Worm (Caenorhabditis elegans): ENCODE measurements around the gene ZK632.12.

ZK632.12 gene

ce11 chrIII:9808179-9808578, 22.4 kb upstream of the ZK632.12 start, which contains the start of gene gtap-2:
gtap-2 (plus strand) TSS chrIII:9808544.
- TF ChIP-seq egrh-3 (GFP tag; IDR thresholded peaks at IDR 0.05) (no peak), ZK185.1 (tag; optimal IDR thresholded peaks at IDR 0.05; ENCODE audit: poor library complexity, severe bottlenecking) (peak; percentile 7), ceh-100 (GFP tag; IDR thresholded peaks at IDR 0.05) (peak; percentile 85)

ce11 chrIII:9813146-9813545, 17.5 kb upstream of the ZK632.12 start, which contains the start of gene ZK632.14:
ZK632.14 (plus strand) TSS chrIII:9813446.
- TF ChIP-seq mes-4 (tag; optimal IDR thresholded peaks at IDR 0.05) (no peak), akir-1 (GFP tag; optimal IDR thresholded peaks at IDR 0.05) (no peak)

ce11 chrIII:9817087-9817612, 13.5 kb upstream of the ZK632.12 start, which contains the start of gene cnx-1:
cnx-1 (minus strand) TSS chrIII:9817137.
- TF ChIP-seq C06A6.2 (GFP tag; conservative IDR thresholded peaks at IDR 0.05) (no peak), pbrm-1 (GFP tag; IDR thresholded peaks at IDR 0.05) (peak; percentile 42; the same call in 1 of the 2 replicates), dox-1 (GFP tag; IDR thresholded peaks at IDR 0.05) (peak; percentile 8; the same call in 1 of the 2 replicates), T26A5.8 (tag; optimal IDR thresholded peaks at IDR 0.05) (no peak), cebp-1 (GFP tag; IDR thresholded peaks at IDR 0.05) (no peak), cebp-1 (tag; optimal IDR thresholded peaks at IDR 0.05) (peak; percentile 25), lin-54 (GFP tag; optimal IDR thresholded peaks at IDR 0.05) (no peak), dpff-1 (tag; optimal IDR thresholded peaks at IDR 0.05) (no peak), rcor-1 (GFP tag; IDR thresholded peaks at IDR 0.05) (0 out of 2 replicates have a peak, but pooled peaks have one; percentile 35), F23B12.7 (tag; optimal IDR thresholded peaks at IDR 0.05; ENCODE audit: insufficient read depth) (no peak), Y53G8AR.9 (GFP tag; conservative IDR thresholded peaks at IDR 0.05) (0 out of 2 replicates have a peak, but pooled peaks have one; percentile 15), let-526 (GFP tag; IDR thresholded peaks at IDR 0.05) (no peak), rec-8 (tag; optimal IDR thresholded peaks at IDR 0.05) (no peak), atf-7 (tag; optimal IDR thresholded peaks at IDR 0.05) (no peak), hmg-1.2 (GFP tag; IDR thresholded peaks at IDR 0.05) (peak; percentile 37; the same call in 1 of the 2 replicates), bed-2 (GFP tag; IDR thresholded peaks at IDR 0.05) (no peak), B0336.3 (GFP tag; IDR thresholded peaks at IDR 0.05) (no peak), ceh-91 (GFP tag; IDR thresholded peaks at IDR 0.05) (no peak), nhr-27 (tag; optimal IDR thresholded peaks at IDR 0.05) (no peak), athp-1 (tag; optimal IDR thresholded peaks at IDR 0.05) (no peak), tbp1 (GFP tag; optimal IDR thresholded peaks at IDR 0.05) (no peak), hlh-12 (tag; optimal IDR thresholded peaks at IDR 0.05) (no peak), nhr-80 (tag; optimal IDR thresholded peaks at IDR 0.05) (peak; percentile 2), K11D2.4 (GFP tag; IDR thresholded peaks at IDR 0.05) (no peak), ceh-40 (GFP tag; IDR thresholded peaks at IDR 0.05) (no peak), F55B11.4 (tag; optimal IDR thresholded peaks at IDR 0.05; ENCODE audit: borderline replicate concordance, insufficient read depth) (no peak)

ce11 chrIII:9817894-9818293, 12.7 kb upstream of the ZK632.12 start:
- TF ChIP-seq efl-1 (GFP tag; optimal IDR thresholded peaks at IDR 0.05) (peak; percentile 35), Y67H2A.10 (GFP tag; conservative IDR thresholded peaks at IDR 0.05) (no peak), snpc-1.3 (tag; optimal IDR thresholded peaks at IDR 0.05; ENCODE audit: insufficient read depth) (no peak), lin-54 (GFP tag; optimal IDR thresholded peaks at IDR 0.05) (peak; percentile 45), dox-1 (GFP tag; IDR thresholded peaks at IDR 0.05) (peak; percentile 30; the same call in 1 of the 2 replicates), F33H1.4 (GFP tag; IDR thresholded peaks at IDR 0.05) (peak; percentile 31), madf-6 (GFP tag; IDR thresholded peaks at IDR 0.05) (peak; percentile 60), lsl-1 (GFP tag; optimal IDR thresholded peaks at IDR 0.05) (peak; percentile 93), F57A8.1 (GFP tag; optimal IDR thresholded peaks at IDR 0.05) (no peak), F49E8.2 (tag; optimal IDR thresholded peaks at IDR 0.05; ENCODE audit: insufficient read depth) (peak; percentile 26), snpc-3.4 (tag; optimal IDR thresholded peaks at IDR 0.05) (peak; percentile 1), madf-8 (GFP tag; conservative IDR thresholded peaks at IDR 0.05) (0 out of 2 replicates have a peak, but pooled peaks have one; percentile 24)

All from whole organism, young adult.